Fruit fly (Drosophila melanogaster) whole organism, adult: ENCODE measurements around the gene Sfp87B.

Source experiments
- CG12768 ChIP-seq: fragments of 200-800 bp; sonication (Bioruptor generic); optimal IDR thresholded peaks from 2 replicates; lab custom pipeline; 2017; ENCODE audit warnings: missing biosample characterization, missing genetic modification characterization, mild to moderate bottlenecking, moderate library complexity, missing genetic modification reagents
- CG14711 ChIP-seq: fragments of 200-800 bp; sonication (Bioruptor generic); optimal IDR thresholded peaks from 2 replicates; lab custom pipeline; 2018; ENCODE audit warnings: missing biosample characterization, mild to moderate bottlenecking, missing genetic modification characterization, moderate library complexity
- Hr96 ChIP-seq: fragments of 200-800 bp; sonication (Bioruptor generic); optimal IDR thresholded peaks from 2 replicates; lab custom pipeline; 2016; ENCODE audit warnings: missing biosample characterization, missing genetic modification characterization
- cic ChIP-seq: fragments of 200-800 bp; sonication (Bioruptor generic); optimal IDR thresholded peaks from 2 replicates; lab custom pipeline; 2017; ENCODE audit warnings: missing biosample characterization, mild to moderate bottlenecking, missing genetic modification characterization, moderate library complexity
- cnc ChIP-seq, 2 experiments: fragments of >200 bp; optimal IDR thresholded peaks; 2 replicates each; lab custom pipeline; 2017
- kay ChIP-seq: fragments of 200-800 bp; sonication (Bioruptor generic); peaks from one replicate; lab custom pipeline; 2016; ENCODE audit warnings: missing biosample characterization, missing genetic modification characterization, borderline replicate concordance
- ovo ChIP-seq: fragments of 200-800 bp; sonication (Bioruptor generic); optimal IDR thresholded peaks from 2 replicates; lab custom pipeline; 2016; ENCODE audit warnings: missing biosample characterization, missing genetic modification characterization
- pad ChIP-seq: fragments of 200-800 bp; sonication (Bioruptor generic); optimal IDR thresholded peaks from 3 replicates; lab custom pipeline; 2017; ENCODE audit warnings: missing biosample characterization, missing genetic modification characterization, mild to moderate bottlenecking, moderate library complexity, missing genetic modification reagents
- toe ChIP-seq: fragments of 200-800 bp; sonication (Bioruptor generic); optimal IDR thresholded peaks from 2 replicates; lab custom pipeline; 2016; ENCODE audit warnings: missing biosample characterization, missing genetic modification characterization

dm6 chr3R:12259819-12260218 is 13.1 kb upstream of the Sfp87B start:
- TF ChIP-seq ovo (GFP tag; lab: Kevin White, UChicago): no peak
- TF ChIP-seq CG12768: no peak
- TF ChIP-seq Hr96 (GFP tag; lab: Kevin White, UChicago): no peak
- no peak for TF ChIP-seq toe
- TF ChIP-seq pad: no peak
- no peak for TF ChIP-seq cic (GFP tag; lab: Kevin White, UChicago)
- no peak for TF ChIP-seq kay (GFP tag; lab: Kevin White, UChicago)
- no peak for TF ChIP-seq cnc (optimal IDR thresholded peaks at IDR 0.05; lab: Kevin White, UChicago)
- no peak for TF ChIP-seq CG14711 (tag; lab: Kevin White, UChicago)
